Fruit fly (Drosophila melanogaster): ENCODE data around the gene CG13857.

dm6 chr3R:22356464-22357410, 37.2 kb downstream of the CG13857 start, which contains the start of gene Sar1:
- TF ChIP-seq kay (GFP tag; ENCODE audit: borderline replicate concordance) (no peak), Clk (GFP tag; optimal IDR thresholded peaks at IDR 0.05) (peak; percentile 21), pad (GFP tag; optimal IDR thresholded peaks at IDR 0.05) (peak; percentile 26), CG11617 (GFP tag; optimal IDR thresholded peaks at IDR 0.05) (peak; percentile 21), CG7101 (tag; optimal IDR thresholded peaks at IDR 0.05) (peak; percentile 13), CG14711 (tag; optimal IDR thresholded peaks at IDR 0.05) (no peak), bab1 (GFP tag; optimal IDR thresholded peaks at IDR 0.05) (peak; percentile 46), tj (GFP tag; optimal IDR thresholded peaks at IDR 0.05) (no peak), CG7045 (GFP tag; optimal IDR thresholded peaks at IDR 0.05) (no peak), CG1620 (GFP tag; optimal IDR thresholded peaks at IDR 0.05) (peak; percentile 58), ovo (GFP tag; optimal IDR thresholded peaks at IDR 0.05) (no peak), cnc (optimal IDR thresholded peaks at IDR 0.05) (no peak)

Measured in whole organism, adult.